Worm (Caenorhabditis elegans) whole organism, late embryonic: ENCODE data around the gene frl-1.

Experiments used
- ama-1 ChIP-seq: fragments of 150-350 bp; optimal IDR thresholded peaks from 2 replicates; lab custom pipeline; 2014
- ceh-18 ChIP-seq: sonication (generic microtip); optimal IDR thresholded peaks from 2 replicates; lab custom pipeline; 2016; ENCODE audit warnings: missing genetic modification characterization, missing compliant biosample characterization
- ceh-6 ChIP-seq: fragments of 200-800 bp; sonication (Bioruptor generic); optimal IDR thresholded peaks from 2 replicates; lab custom pipeline; 2018; ENCODE audit warnings: mild to moderate bottlenecking, missing genetic modification characterization, missing compliant biosample characterization
- hlh-30 ChIP-seq: sonication (generic microtip); optimal IDR thresholded peaks from 2 replicates; lab custom pipeline; 2017; ENCODE audit warnings: antibody characterized with exemption, missing genetic modification characterization, missing compliant biosample characterization; ENCODE audit not compliant: insufficient read depth
- hlh-8 ChIP-seq: sonication (generic microtip); optimal IDR thresholded peaks from 2 replicates; lab custom pipeline; 2016; ENCODE audit warnings: missing genotype, missing genetic modification characterization, missing compliant biosample characterization
- mec-3 ChIP-seq: sonication (generic microtip); optimal IDR thresholded peaks from 2 replicates; lab custom pipeline; 2016; ENCODE audit warnings: borderline replicate concordance, missing genetic modification characterization, missing compliant biosample characterization
- nfya-1 ChIP-seq: sonication (generic microtip); optimal IDR thresholded peaks from 2 replicates; lab custom pipeline; 2017; ENCODE audit warnings: missing genetic modification characterization, mild to moderate bottlenecking, missing compliant biosample characterization, antibody characterized with exemption, moderate library complexity
- nhr-11 ChIP-seq: fragments of 150-350 bp; optimal IDR thresholded peaks from 2 replicates; lab custom pipeline; 2014; ENCODE audit warnings: missing biosample characterization, missing genetic modification characterization
- pha-2 ChIP-seq: sonication (generic microtip); optimal IDR thresholded peaks from 2 replicates; lab custom pipeline; 2017; ENCODE audit warnings: mild to moderate bottlenecking, missing genetic modification characterization, missing compliant biosample characterization
- pha-4 ChIP-seq: fragments of 150-350 bp; optimal IDR thresholded peaks from 2 replicates; lab custom pipeline; 2018; ENCODE audit warnings: missing biosample characterization, missing genetic modification reagents, missing genetic modification characterization
- pqm-1 ChIP-seq: sonication (generic microtip); optimal IDR thresholded peaks from 2 replicates; lab custom pipeline; 2016; ENCODE audit warnings: missing genetic modification characterization, missing compliant biosample characterization
- unc-55 ChIP-seq: sonication (generic microtip); optimal IDR thresholded peaks from 2 replicates; lab custom pipeline; 2017; ENCODE audit warnings: missing biosample characterization, missing genetic modification reagents, missing genetic modification characterization
- unc-86 ChIP-seq: sonication (generic microtip); optimal IDR thresholded peaks from 2 replicates; lab custom pipeline; 2016; ENCODE audit warnings: missing genetic modification characterization, missing compliant biosample characterization
- ztf-16 ChIP-seq: sonication (generic microtip); optimal IDR thresholded peaks from 2 replicates; lab custom pipeline; 2017; ENCODE audit warnings: missing genetic modification characterization, missing compliant biosample characterization

DNA sequence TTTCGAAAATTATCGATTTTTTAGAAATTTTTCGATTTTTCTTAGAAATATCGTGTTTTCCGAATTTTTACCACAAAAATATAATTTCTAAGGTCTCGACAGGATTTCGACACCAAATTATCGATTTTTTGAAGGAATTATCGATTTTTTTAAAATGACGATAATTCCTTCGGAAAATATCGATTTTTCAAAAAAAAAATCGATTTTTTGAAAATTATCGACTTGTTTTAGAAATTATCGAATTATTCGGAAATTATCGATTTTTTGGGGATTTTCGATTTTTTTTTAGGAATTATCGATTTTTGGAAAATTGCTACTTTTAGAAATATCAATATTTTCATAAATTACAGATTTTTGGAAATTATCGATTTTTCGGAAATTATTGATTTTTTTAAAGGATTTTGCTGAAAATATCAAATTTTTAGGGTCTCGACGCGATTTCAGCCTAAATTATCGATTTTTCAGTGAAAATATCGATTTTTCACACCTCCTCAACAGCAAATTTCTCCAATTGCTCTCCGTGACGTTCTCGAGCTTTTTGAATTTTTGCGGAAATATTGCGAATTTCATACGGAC is 11.2 kb upstream of the frl-1 start:
- TF ChIP-seq ama-1 (lab: Kevin White, UChicago) (no peak), nfya-1 (tag; lab: Kevin White, UChicago) (no peak), pqm-1 (tag; lab: Kevin White, UChicago) (no peak), ztf-16 (no peak), unc-55 (GFP tag; lab: Kevin White, UChicago) (no peak), mec-3 (tag; lab: Kevin White, UChicago) (no peak), unc-86 (no peak), hlh-8 (no peak), pha-4 (tag; lab: Kevin White, UChicago) (no peak), pha-2 (tag; lab: Kevin White, UChicago) (no peak), hlh-30 (tag; lab: Kevin White, UChicago) (no peak), nhr-11 (tag; lab: Kevin White, UChicago) (no peak), ceh-6 (no peak), ceh-18 (tag; lab: Kevin White, UChicago) (no peak)
